Fruit fly (Drosophila melanogaster) whole organism, embryonic: ENCODE results near the gene CG15333.

Experiments used
- B-H2 ChIP-seq: fragments of 200-800 bp; sonication (Bioruptor generic); optimal IDR thresholded peaks from 2 replicates; lab custom pipeline; 2018; ENCODE audit warnings: missing biosample characterization, mild to moderate bottlenecking, missing genetic modification characterization
- CG10654 ChIP-seq: fragments of 200-800 bp; sonication (Bioruptor generic); optimal IDR thresholded peaks from 2 replicates; lab custom pipeline; 2016; ENCODE audit warnings: missing biosample characterization, missing genetic modification characterization
- CG11085 ChIP-seq: fragments of 200-800 bp; sonication (Bioruptor generic); IDR thresholded peaks from 2 replicates; pipeline ENCODE4 v1.3.6; 2022; ENCODE audit warnings: missing biosample characterization, missing genetic modification characterization
- CG11093 ChIP-seq: fragments of 200-800 bp; sonication (Bioruptor generic); IDR thresholded peaks from 3 replicates; pipeline ENCODE4 v1.3.6; 2022; ENCODE audit warnings: missing biosample characterization, missing genetic modification characterization
- CG12942 ChIP-seq: fragments of 200-800 bp; sonication (Bioruptor generic); optimal IDR thresholded peaks from 3 replicates; lab custom pipeline; 2016; ENCODE audit warnings: missing biosample characterization, missing genetic modification characterization
- CG14860 ChIP-seq: fragments of 200-800 bp; sonication (Bioruptor generic); IDR thresholded peaks from 3 replicates; pipeline ENCODE4 v1.3.6; 2022; ENCODE audit warnings: missing biosample characterization, missing genetic modification characterization; ENCODE audit not compliant: partially characterized antibody
- CG15073 ChIP-seq: fragments of 200-800 bp; sonication (Bioruptor generic); optimal IDR thresholded peaks from 2 replicates; lab custom pipeline; 2016; ENCODE audit warnings: missing biosample characterization, missing genetic modification characterization
- CG15479 ChIP-seq: fragments of 200-800 bp; sonication (Bioruptor generic); optimal IDR thresholded peaks from 3 replicates; lab custom pipeline; 2019; ENCODE audit warnings: missing biosample characterization, mild to moderate bottlenecking, missing genetic modification characterization, moderate library complexity
- CG16813 ChIP-seq: fragments of 200-800 bp; sonication (Bioruptor generic); IDR thresholded peaks from 3 replicates; pipeline ENCODE4 v1.3.6; 2022; ENCODE audit warnings: missing biosample characterization, missing genetic modification characterization; ENCODE audit not compliant: partially characterized antibody
- CG16863 ChIP-seq: fragments of 200-800 bp; sonication (Bioruptor generic); optimal IDR thresholded peaks from 3 replicates; lab custom pipeline; 2016; ENCODE audit warnings: missing biosample characterization, missing genetic modification characterization
- CG18599 ChIP-seq: fragments of 200-800 bp; sonication (Bioruptor generic); optimal IDR thresholded peaks from 3 replicates; lab custom pipeline; 2017; ENCODE audit warnings: missing biosample characterization, missing genetic modification characterization, mild to moderate bottlenecking, moderate library complexity, missing genetic modification reagents
- CG2129 ChIP-seq: fragments of 200-800 bp; sonication (Bioruptor generic); IDR thresholded peaks from 2 replicates; pipeline ENCODE4 v1.3.6; 2022; ENCODE audit warnings: missing biosample characterization, missing genetic modification characterization; ENCODE audit not compliant: partially characterized antibody
- CG31224 ChIP-seq: fragments of 200-800 bp; sonication (Bioruptor generic); IDR thresholded peaks from 2 replicates; pipeline ENCODE4 v1.3.6; 2022; ENCODE audit warnings: missing biosample characterization, missing genetic modification characterization
- CG3407 ChIP-seq: fragments of 200-800 bp; sonication (Bioruptor generic); optimal IDR thresholded peaks from 2 replicates; lab custom pipeline; 2018; ENCODE audit warnings: missing biosample characterization, mild to moderate bottlenecking, missing genetic modification characterization
- CG34224 ChIP-seq: fragments of 200-800 bp; sonication (Bioruptor generic); IDR thresholded peaks from 3 replicates; pipeline ENCODE4 v1.3.6; 2022; ENCODE audit warnings: missing biosample characterization, missing genetic modification characterization; ENCODE audit not compliant: partially characterized antibody
- CG4282 ChIP-seq: fragments of 200-800 bp; sonication (Bioruptor generic); optimal IDR thresholded peaks from 2 replicates; lab custom pipeline; 2016; ENCODE audit warnings: missing biosample characterization, missing genetic modification characterization
- CG4617 ChIP-seq: fragments of 200-800 bp; sonication (Bioruptor generic); optimal IDR thresholded peaks from 3 replicates; lab custom pipeline; 2016; ENCODE audit warnings: missing biosample characterization, missing genetic modification characterization, borderline replicate concordance
- CG8290 ChIP-seq, 3 experiments: fragments of 200-800 bp; sonication (Bioruptor generic); optimal IDR thresholded peaks; 2 replicates each; lab custom pipeline; 2016 to 2019; ENCODE audit warnings: missing biosample characterization in 3 of 3, missing genetic modification characterization in 3 of 3, mild to moderate bottlenecking in 2 of 3, moderate library complexity in 1 of 3
- CkIIα-i1 ChIP-seq: fragments of 200-800 bp; sonication (Bioruptor generic); IDR thresholded peaks from 2 replicates; pipeline ENCODE4 v1.3.6; 2022; ENCODE audit warnings: missing biosample characterization, missing genetic modification characterization
- Drgx ChIP-seq: fragments of 200-800 bp; sonication (Bioruptor generic); IDR thresholded peaks from 2 replicates; pipeline ENCODE4 v1.3.6; 2022; ENCODE audit warnings: missing biosample characterization, missing genetic modification characterization
- Fer3 ChIP-seq: fragments of 200-800 bp; sonication (Bioruptor generic); optimal IDR thresholded peaks from 2 replicates; lab custom pipeline; 2018; ENCODE audit warnings: missing biosample characterization, mild to moderate bottlenecking, missing genetic modification characterization, moderate library complexity
- Max ChIP-seq: fragments of 200-800 bp; sonication (Bioruptor generic); optimal IDR thresholded peaks from 2 replicates; lab custom pipeline; 2016; ENCODE audit warnings: missing biosample characterization, mild to moderate bottlenecking, missing genetic modification characterization
- Oli ChIP-seq: fragments of 200-800 bp; sonication (Bioruptor generic); optimal IDR thresholded peaks from 2 replicates; lab custom pipeline; 2018; ENCODE audit warnings: missing biosample characterization, mild to moderate bottlenecking, missing genetic modification characterization, moderate library complexity
- bcd ChIP-seq: fragments of 200-800 bp; sonication (Bioruptor generic); optimal IDR thresholded peaks from 2 replicates; lab custom pipeline; 2017; ENCODE audit warnings: missing biosample characterization, mild to moderate bottlenecking, missing genetic modification characterization
- caup ChIP-seq: fragments of 200-800 bp; sonication (Bioruptor generic); optimal IDR thresholded peaks from 3 replicates; lab custom pipeline; 2017; ENCODE audit warnings: missing biosample characterization, mild to moderate bottlenecking, missing genetic modification characterization, moderate library complexity; ENCODE audit not compliant: severe bottlenecking
- chinmo ChIP-seq: fragments of 200-800 bp; sonication (Bioruptor generic); IDR thresholded peaks from 4 replicates; pipeline ENCODE4 v1.3.6; 2022; ENCODE audit warnings: missing biosample characterization, missing genetic modification characterization; ENCODE audit not compliant: partially characterized antibody
- ci ChIP-seq: fragments of 200-800 bp; sonication (Bioruptor generic); IDR thresholded peaks from 3 replicates; pipeline ENCODE4 v1.3.6; 2022; ENCODE audit warnings: missing biosample characterization, missing genetic modification characterization
- crol ChIP-seq: fragments of 200-800 bp; sonication (Bioruptor generic); IDR thresholded peaks from 2 replicates; pipeline ENCODE4 v1.3.6; 2022; ENCODE audit warnings: missing biosample characterization, missing genetic modification characterization
- cwo ChIP-seq: fragments of 200-800 bp; sonication (Bioruptor generic); optimal IDR thresholded peaks from 3 replicates; lab custom pipeline; 2017; ENCODE audit warnings: missing biosample characterization, missing genetic modification characterization, mild to moderate bottlenecking, moderate library complexity, missing genetic modification reagents
- en ChIP-seq: fragments of 200-800 bp; sonication (Bioruptor generic); optimal IDR thresholded peaks from 2 replicates; lab custom pipeline; 2016; ENCODE audit warnings: missing biosample characterization, missing genetic modification characterization
- esg ChIP-seq: fragments of 200-800 bp; sonication (Bioruptor generic); conservative IDR thresholded peaks from 2 replicates; pipeline ENCODE4 v1.3.6; 2022; ENCODE audit warnings: missing biosample characterization, missing genetic modification characterization
- eve ChIP-seq, 2 experiments: fragments of >200 bp; optimal IDR thresholded peaks; 2 replicates each; lab custom pipeline; 2017; ENCODE audit warnings: missing biosample characterization in 2 of 2, missing genetic modification characterization in 2 of 2
- fd3F ChIP-seq: fragments of 200-800 bp; sonication (Bioruptor generic); optimal IDR thresholded peaks from 2 replicates; lab custom pipeline; 2018; ENCODE audit warnings: missing biosample characterization, mild to moderate bottlenecking, missing genetic modification characterization, moderate library complexity
- fru ChIP-seq: fragments of >200 bp; optimal IDR thresholded peaks from 2 replicates; lab custom pipeline; 2017
- gcm ChIP-seq: fragments of 200-800 bp; sonication (Bioruptor generic); optimal IDR thresholded peaks from 2 replicates; lab custom pipeline; 2019; ENCODE audit warnings: missing biosample characterization, mild to moderate bottlenecking, missing genetic modification characterization, moderate library complexity
- gem ChIP-seq: fragments of 200-800 bp; sonication (Bioruptor generic); optimal IDR thresholded peaks from 2 replicates; lab custom pipeline; 2019; ENCODE audit warnings: missing biosample characterization, mild to moderate bottlenecking, missing genetic modification characterization, moderate library complexity
- gfzf ChIP-seq: fragments of 200-800 bp; sonication (Bioruptor generic); optimal IDR thresholded peaks from 2 replicates; lab custom pipeline; 2016; ENCODE audit warnings: missing biosample characterization, mild to moderate bottlenecking, missing genetic modification characterization, moderate library complexity
- lbe ChIP-seq: fragments of 200-800 bp; sonication (Bioruptor generic); optimal IDR thresholded peaks from 2 replicates; lab custom pipeline; 2016; ENCODE audit warnings: missing biosample characterization, mild to moderate bottlenecking, missing genetic modification characterization
- nerfin-2 ChIP-seq: fragments of 200-800 bp; sonication (Bioruptor generic); IDR thresholded peaks from 2 replicates; pipeline ENCODE4 v1.3.6; 2022; ENCODE audit warnings: missing biosample characterization, missing genetic modification characterization; ENCODE audit not compliant: partially characterized antibody
- nmo ChIP-seq: fragments of 200-800 bp; sonication (Bioruptor generic); optimal IDR thresholded peaks from 2 replicates; lab custom pipeline; 2018; ENCODE audit warnings: missing biosample characterization, mild to moderate bottlenecking, missing genetic modification characterization, moderate library complexity
- p53 ChIP-seq: fragments of 200-800 bp; sonication (Bioruptor generic); optimal IDR thresholded peaks from 2 replicates; lab custom pipeline; 2016; ENCODE audit warnings: missing biosample characterization, missing genetic modification characterization
- phol ChIP-seq: fragments of 200-800 bp; sonication (Bioruptor generic); optimal IDR thresholded peaks from 3 replicates; lab custom pipeline; 2018; ENCODE audit warnings: missing biosample characterization, mild to moderate bottlenecking, missing genetic modification characterization, moderate library complexity
- salm ChIP-seq: fragments of 200-800 bp; sonication (Bioruptor generic); optimal IDR thresholded peaks from 2 replicates; lab custom pipeline; 2018; ENCODE audit warnings: missing biosample characterization, mild to moderate bottlenecking, missing genetic modification characterization
- sens ChIP-seq: fragments of 200-800 bp; sonication (Bioruptor generic); peaks from one replicate; lab custom pipeline; 2016; ENCODE audit warnings: missing biosample characterization, missing genetic modification characterization
- shn ChIP-seq: fragments of 200-800 bp; sonication (Bioruptor generic); optimal IDR thresholded peaks from 3 replicates; lab custom pipeline; 2016; ENCODE audit warnings: missing biosample characterization, missing genetic modification characterization
- sisA ChIP-seq: fragments of 200-800 bp; sonication (Bioruptor generic); IDR thresholded peaks from 2 replicates; pipeline ENCODE4 v1.3.6; 2022; ENCODE audit warnings: missing biosample characterization, missing genetic modification characterization
- trem ChIP-seq: fragments of 200-800 bp; optimal IDR thresholded peaks from 3 replicates; lab custom pipeline; 2019; ENCODE audit warnings: missing biosample characterization, mild to moderate bottlenecking, missing genetic modification characterization, moderate library complexity
- unpg ChIP-seq: fragments of 200-800 bp; sonication (Bioruptor generic); optimal IDR thresholded peaks from 3 replicates; lab custom pipeline; 2018; ENCODE audit warnings: missing biosample characterization, mild to moderate bottlenecking, missing genetic modification characterization, moderate library complexity
- vfl ChIP-seq: fragments of 200-800 bp; sonication (Bioruptor generic); optimal IDR thresholded peaks from 2 replicates; lab custom pipeline; 2016; ENCODE audit warnings: missing biosample characterization, missing genetic modification characterization

Gene CG15333

dm6 chrX:7972363-7972942 is 48.7 kb downstream of the CG15333 start (continued):
- TF ChIP-seq p53 (GFP tag; lab: Kevin White, UChicago) (no peak), nerfin-2 (no peak), CG11085 (GFP tag; lab: Robert Waterston, UW) (peak; percentile 66), CG4617 (peak; percentile 42), gem (tag; lab: Kevin White, UChicago) (peak; percentile 93), CG8290 (GFP tag; optimal IDR thresholded peaks at IDR 0.05; lab: Kevin White, UChicago) (peak; percentile 52), CG8290 (tag; optimal IDR thresholded peaks at IDR 0.05; lab: Kevin White, UChicago) (peak in 1 of 2 experiments; percentile 84), fru (lab: Kevin White, UChicago) (no peak), CG14860 (GFP tag; lab: Robert Waterston, UW) (no peak), CG31224 (GFP tag; lab: Robert Waterston, UW) (peak; percentile 63), CG12942 (GFP tag; lab: Kevin White, UChicago) (peak; percentile 71), CG4282 (GFP tag; lab: Kevin White, UChicago) (no peak), trem (tag; lab: Kevin White, UChicago) (peak; percentile 67), CG15479 (GFP tag; lab: Kevin White, UChicago) (no peak), esg (GFP tag; lab: Robert Waterston, UW) (peak; percentile 84), CG11093 (GFP tag; lab: Robert Waterston, UW) (peak; percentile 79), Drgx (GFP tag; lab: Robert Waterston, UW) (peak; percentile 90), CG18599 (peak; percentile 93), Fer3 (tag; lab: Kevin White, UChicago) (peak; percentile 78), crol (GFP tag; lab: Robert Waterston, UW) (peak; percentile 95), gcm (GFP tag; lab: Kevin White, UChicago) (peak; percentile 91), cwo (GFP tag; lab: Kevin White, UChicago) (peak; percentile 78), eve (GFP tag; optimal IDR thresholded peaks at IDR 0.05; lab: Kevin White, UChicago) (peak in 1 of 2 experiments; percentile 94), nmo (peak; percentile 93), phol (tag; lab: Kevin White, UChicago) (peak; percentile 88), CG16813 (GFP tag; lab: Robert Waterston, UW) (no peak), unpg (GFP tag; lab: Kevin White, UChicago) (peak; percentile 93), CG16863 (GFP tag; lab: Kevin White, UChicago) (peak; percentile 74), sens (GFP tag; lab: Kevin White, UChicago) (peak; percentile 97), chinmo (GFP tag; lab: Robert Waterston, UW) (0 out of 4 replicates have a peak, but pooled peaks have one; percentile 51), vfl (GFP tag; lab: Kevin White, UChicago) (peak; percentile 56), Max (GFP tag; lab: Kevin White, UChicago) (peak; percentile 75), salm (peak; percentile 80), bcd (GFP tag; lab: Kevin White, UChicago) (peak; percentile 87), fd3F (GFP tag; lab: Kevin White, UChicago) (peak; percentile 75), shn (GFP tag; lab: Kevin White, UChicago) (peak; percentile 11), gfzf (no peak), CG34224 (GFP tag; lab: Robert Waterston, UW) (no peak), lbe (GFP tag; lab: Kevin White, UChicago) (peak; percentile 77), B-H2 (no peak), CG15073 (GFP tag; lab: Kevin White, UChicago) (peak; percentile 21), caup (GFP tag; lab: Kevin White, UChicago) (peak; percentile 87), en (GFP tag; lab: Kevin White, UChicago) (peak; percentile 22), CkIIα-i1 (no peak), Oli (peak; percentile 91), CG3407 (GFP tag; lab: Kevin White, UChicago) (peak; percentile 86), CG10654 (GFP tag; lab: Kevin White, UChicago) (peak; percentile 74), sisA (GFP tag; lab: Robert Waterston, UW) (peak; percentile 89), ci (peak; percentile 95), CG2129 (no peak)
